Worm (Caenorhabditis elegans) whole organism, L3 larva: Measurements from ENCODE around the gene bre-5.

Experiments
- ZK546.5 ChIP-seq: sonication (generic microtip); optimal IDR thresholded peaks from 2 replicates; lab custom pipeline; 2017; ENCODE audit warnings: missing biosample characterization, missing genetic modification characterization
- ceh-16 ChIP-seq: sonication (generic microtip); optimal IDR thresholded peaks from 2 replicates; lab custom pipeline; 2017; ENCODE audit warnings: missing biosample characterization, missing genetic modification characterization
- ceh-9 ChIP-seq: sonication (generic microtip); optimal IDR thresholded peaks from 2 replicates; lab custom pipeline; 2018; ENCODE audit warnings: missing biosample characterization, missing genetic modification characterization
- elt-1 ChIP-seq: fragments of 150-350 bp; optimal IDR thresholded peaks from 2 replicates; lab custom pipeline; 2014; ENCODE audit warnings: missing biosample characterization, missing genetic modification characterization
- fkh-2 ChIP-seq: fragments of 150-350 bp; optimal IDR thresholded peaks from 2 replicates; lab custom pipeline; 2014; ENCODE audit warnings: missing biosample characterization, missing genetic modification reagents, missing genetic modification characterization
- jun-1 ChIP-seq: fragments of 150-350 bp; optimal IDR thresholded peaks from 2 replicates; lab custom pipeline; 2014; ENCODE audit warnings: missing biosample characterization, missing genetic modification reagents, missing genetic modification characterization
- mml-1 ChIP-seq: fragments of 150-350 bp; sonication (generic microtip); optimal IDR thresholded peaks from 3 replicates; lab custom pipeline; 2014; ENCODE audit warnings: missing biosample characterization, missing genetic modification characterization
- nhr-11 ChIP-seq: fragments of 150-350 bp; optimal IDR thresholded peaks from 2 replicates; lab custom pipeline; 2014; ENCODE audit warnings: missing biosample characterization, missing genetic modification characterization
- nhr-23 ChIP-seq: fragments of 150-350 bp; optimal IDR thresholded peaks from 2 replicates; lab custom pipeline; 2014; ENCODE audit warnings: missing biosample characterization, missing genetic modification reagents, missing genetic modification characterization
- nhr-237 ChIP-seq: fragments of 150-350 bp; optimal IDR thresholded peaks from 2 replicates; lab custom pipeline; 2014; ENCODE audit warnings: missing biosample characterization, missing genetic modification characterization
- nhr-67 ChIP-seq: fragments of 150-350 bp; optimal IDR thresholded peaks from 2 replicates; lab custom pipeline; 2014; ENCODE audit warnings: missing biosample characterization, missing genetic modification characterization
- nhr-76 ChIP-seq: fragments of 150-350 bp; sonication (generic microtip); optimal IDR thresholded peaks from 5 replicates; lab custom pipeline; 2014; ENCODE audit warnings: missing biosample characterization, missing genetic modification characterization
- pqm-1 ChIP-seq: fragments of 150-350 bp; optimal IDR thresholded peaks from 2 replicates; lab custom pipeline; 2017; ENCODE audit warnings: missing biosample characterization, missing genetic modification characterization, inconsistent platforms
- sea-2 ChIP-seq: fragments of 150-350 bp; sonication (generic microtip); optimal IDR thresholded peaks from 4 replicates; lab custom pipeline; 2014; ENCODE audit warnings: missing biosample characterization, missing genetic modification reagents, missing genetic modification characterization
- skn-1 ChIP-seq: fragments of 150-350 bp; optimal IDR thresholded peaks from 2 replicates; lab custom pipeline; 2014; ENCODE audit warnings: missing biosample characterization, missing genetic modification characterization
- tbx-2 ChIP-seq: sonication (generic microtip); optimal IDR thresholded peaks from 2 replicates; lab custom pipeline; 2016; ENCODE audit warnings: mild to moderate bottlenecking, missing genetic modification characterization, missing compliant biosample characterization
- unc-39 ChIP-seq: sonication (generic microtip); optimal IDR thresholded peaks from 4 replicates; lab custom pipeline; 2017; ENCODE audit warnings: missing biosample characterization, missing genetic modification characterization
- zag-1 ChIP-seq: fragments of 150-350 bp; optimal IDR thresholded peaks from 2 replicates; lab custom pipeline; 2014; ENCODE audit warnings: missing biosample characterization, missing genetic modification characterization
- ztf-4 ChIP-seq: fragments of 150-350 bp; optimal IDR thresholded peaks from 2 replicates; lab custom pipeline; 2014; ENCODE audit warnings: missing biosample characterization, missing genetic modification characterization

Gene bre-5

ce11 chrIV:12009046-12009674 is 41.9 kb downstream of the bre-5 start:
- TF ChIP-seq unc-39 (tag; lab: Kevin White, UChicago): no peak
- TF ChIP-seq skn-1 (tag; lab: Kevin White, UChicago): no peak
- TF ChIP-seq nhr-237 (tag; lab: Kevin White, UChicago): no peak
- TF ChIP-seq fkh-2: no peak
- TF ChIP-seq mml-1 (tag; lab: Kevin White, UChicago): no peak
- TF ChIP-seq nhr-76 (tag; lab: Kevin White, UChicago): no peak
- TF ChIP-seq zag-1 (tag; lab: Kevin White, UChicago): no peak
- no peak for TF ChIP-seq ztf-4 (tag; lab: Kevin White, UChicago)
- no peak for TF ChIP-seq jun-1
- TF ChIP-seq ZK546.5: no peak
- TF ChIP-seq nhr-67 (tag; lab: Kevin White, UChicago): no peak
- TF ChIP-seq ceh-9: no peak
- no peak for TF ChIP-seq nhr-23 (tag; lab: Kevin White, UChicago)
- no peak for TF ChIP-seq pqm-1 (tag; lab: Kevin White, UChicago)
- no peak for TF ChIP-seq elt-1
- no peak for TF ChIP-seq tbx-2 (tag; lab: Kevin White, UChicago)
- no peak for TF ChIP-seq ceh-16 (tag; lab: Kevin White, UChicago)
- no peak for TF ChIP-seq nhr-11

- no peak for TF ChIP-seq sea-2
Measured at ce11 chrIV:12005090-12005770, 45.8 kb downstream of the bre-5 start.
